Worm (Caenorhabditis elegans): ENCODE results near the gene psr-1.

psr-1 gene

DNA sequence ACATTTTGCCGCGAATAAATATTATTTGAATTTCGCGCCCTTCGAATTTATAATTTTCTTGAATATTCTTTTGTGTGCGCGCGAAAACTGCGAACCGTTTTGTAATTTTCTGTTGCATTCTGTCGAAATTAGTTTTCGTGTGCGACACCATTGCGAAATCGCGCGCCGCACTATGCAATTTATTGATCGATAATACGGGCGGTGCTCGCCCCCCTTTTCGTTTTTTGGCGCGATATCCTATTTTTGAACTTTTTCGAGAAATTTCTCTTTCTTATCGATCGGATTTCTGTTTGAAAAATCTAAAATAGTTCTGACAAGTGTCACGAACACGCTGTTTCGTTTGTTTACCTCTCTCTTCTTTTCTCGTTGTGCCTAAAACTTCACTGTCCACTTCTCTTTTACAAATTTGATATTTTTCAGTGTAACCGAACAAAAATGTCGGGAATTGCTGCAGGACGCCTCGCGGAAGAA, 2.4 kb upstream of the psr-1 start, which contains the start of gene ubc-9 (continued):
- TF ChIP-seq ama-1 (optimal IDR thresholded peaks at IDR 0.05), result no peak
- TF ChIP-seq fkh-10 (GFP tag; optimal IDR thresholded peaks at IDR 0.05), result no peak
- TF ChIP-seq Y116A8C.19 (tag; optimal IDR thresholded peaks at IDR 0.05; ENCODE audit: borderline replicate concordance), result no peak
- TF ChIP-seq ceh-8 (GFP tag; optimal IDR thresholded peaks at IDR 0.05), result no peak
- TF ChIP-seq rnt-1 (tag; optimal IDR thresholded peaks at IDR 0.05), result peak; percentile 62
- no peak for TF ChIP-seq mab-9 (GFP tag; IDR thresholded peaks at IDR 0.05)
- peak; percentile 74 to 76 for TF ChIP-seq lsy-2 (tag; optimal IDR thresholded peaks at IDR 0.05)
- peak; percentile 82 for TF ChIP-seq nhr-47 (tag; optimal IDR thresholded peaks at IDR 0.05)
- TF ChIP-seq egl-27 (tag; optimal IDR thresholded peaks at IDR 0.05), result no peak
- peak; percentile 88 for TF ChIP-seq nhr-71 (tag; optimal IDR thresholded peaks at IDR 0.05)
- no peak for TF ChIP-seq alr-1 (tag; optimal IDR thresholded peaks at IDR 0.05; ENCODE audit: borderline replicate concordance)
- no peak for TF ChIP-seq unc-98 (GFP tag; IDR thresholded peaks at IDR 0.05)
- TF ChIP-seq nhr-28 (tag; optimal IDR thresholded peaks at IDR 0.05), result no peak
- peak; percentile 22 for TF ChIP-seq irx-1 (tag; optimal IDR thresholded peaks at IDR 0.05)

ce11 chrIV:4652365-4652844, 657 bp upstream of the psr-1 start, which contains the start of gene F29B9.5:
Gene F29B9.5, plus strand, starts transcription at chrIV:4652415.
- TF ChIP-seq pqm-1 (tag; optimal IDR thresholded peaks at IDR 0.05), result no peak
- TF ChIP-seq rnt-1 (tag; optimal IDR thresholded peaks at IDR 0.05), result peak; percentile 18
- TF ChIP-seq ama-1 (optimal IDR thresholded peaks at IDR 0.05), result peak; percentile 61

DNA sequence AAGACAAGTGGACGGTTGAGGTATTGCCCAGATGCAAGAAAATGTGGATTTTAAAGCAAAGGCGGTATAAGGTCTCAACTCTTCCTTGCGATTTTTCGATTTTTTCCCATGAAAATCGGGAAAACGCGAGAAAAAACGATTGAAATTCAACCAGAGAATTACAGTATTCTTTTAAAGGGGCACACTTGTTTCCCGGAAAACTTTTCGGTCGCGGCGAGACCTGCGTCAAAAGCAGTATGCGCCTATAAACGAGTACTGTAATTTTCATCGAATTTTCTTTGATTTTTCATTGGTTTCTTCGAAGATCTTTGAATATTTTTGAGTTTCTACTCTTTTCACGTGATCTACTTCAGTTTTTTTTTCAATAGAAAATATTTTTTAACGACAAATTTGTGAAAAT, 646 bp downstream of the psr-1 start:
- TF ChIP-seq ama-1 (optimal IDR thresholded peaks at IDR 0.05) (no peak), ceh-82 (tag; optimal IDR thresholded peaks at IDR 0.05) (no peak), unc-86 (tag; optimal IDR thresholded peaks at IDR 0.05) (no peak), jun-1 (tag; optimal IDR thresholded peaks at IDR 0.05) (no peak), snpc-4 (tag; optimal IDR thresholded peaks at IDR 0.05) (no peak), elt-2 (tag; optimal IDR thresholded peaks at IDR 0.05) (no peak), ztf-4 (tag; optimal IDR thresholded peaks at IDR 0.05) (no peak), fkh-8 (tag; optimal IDR thresholded peaks at IDR 0.05) (no peak), lin-13 (GFP tag; optimal IDR thresholded peaks at IDR 0.05) (no peak), F16B12.6 (tag; optimal IDR thresholded peaks at IDR 0.05) (no peak), pqm-1 (tag; optimal IDR thresholded peaks at IDR 0.05) (no peak), fkh-10 (GFP tag; optimal IDR thresholded peaks at IDR 0.05) (no peak), fos-1 (tag; optimal IDR thresholded peaks at IDR 0.05) (no peak), efl-3 (GFP tag; optimal IDR thresholded peaks at IDR 0.05) (no peak), snu-23 (GFP tag; optimal IDR thresholded peaks at IDR 0.05) (no peak), egl-13 (tag; optimal IDR thresholded peaks at IDR 0.05) (no peak)

DNA sequence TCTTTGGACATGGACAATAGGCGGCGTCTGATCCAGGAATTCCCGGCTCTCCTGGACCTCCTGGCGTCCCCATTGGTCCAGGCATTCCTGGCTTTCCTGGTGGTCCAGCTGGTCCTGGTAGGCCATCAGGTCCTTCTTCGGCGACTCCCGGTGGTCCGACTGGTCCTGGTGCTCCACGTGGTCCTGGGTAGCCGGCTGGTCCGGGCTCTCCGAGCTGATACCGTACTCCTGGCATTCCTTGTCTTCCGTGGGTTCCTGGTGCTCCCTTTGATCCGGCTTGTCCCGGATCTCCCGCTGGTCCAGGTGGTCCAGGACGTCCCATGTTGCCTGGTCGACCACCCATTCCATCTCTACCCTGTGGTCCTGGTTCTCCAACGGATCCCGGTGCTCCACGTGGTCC, 2.9 kb downstream of the psr-1 start:
- TF ChIP-seq mef-2 (tag; optimal IDR thresholded peaks at IDR 0.05) (no peak), nhr-12 (tag; optimal IDR thresholded peaks at IDR 0.05) (no peak), mep-1 (tag; optimal IDR thresholded peaks at IDR 0.05) (no peak), mdl-1 (tag; optimal IDR thresholded peaks at IDR 0.05) (no peak), ces-1 (GFP tag; optimal IDR thresholded peaks at IDR 0.05) (no peak), lsy-2 (tag; optimal IDR thresholded peaks at IDR 0.05) (no peak), ceh-8 (GFP tag; optimal IDR thresholded peaks at IDR 0.05) (peak; percentile 19)

DNA sequence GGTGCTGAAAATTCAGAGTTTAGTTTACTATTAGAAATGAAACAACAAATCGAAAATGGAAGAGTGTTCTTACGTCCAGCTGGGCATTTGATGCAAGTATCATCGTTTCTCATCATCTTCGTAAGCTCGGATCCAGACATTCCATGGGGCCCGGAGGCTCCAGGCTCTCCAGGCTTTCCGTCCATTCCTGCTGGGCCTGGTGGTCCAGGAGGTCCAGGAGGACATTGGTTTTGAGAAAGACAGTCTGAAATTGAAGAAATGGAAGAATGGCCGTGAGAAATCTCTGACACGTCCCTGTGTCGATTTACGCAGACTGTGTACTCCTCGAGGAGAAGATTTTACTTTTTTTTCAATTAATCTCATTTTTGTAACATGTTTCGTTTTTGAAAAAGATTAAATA, 3.3 kb downstream of the psr-1 start:
- TF ChIP-seq elt-3 (tag; optimal IDR thresholded peaks at IDR 0.05) (no peak), egl-27 (tag; optimal IDR thresholded peaks at IDR 0.05) (no peak), unc-30 (tag; optimal IDR thresholded peaks at IDR 0.05) (no peak), dpl-1 (GFP tag; optimal IDR thresholded peaks at IDR 0.05) (no peak), sptf-1 (tag; optimal IDR thresholded peaks at IDR 0.05) (no peak), blmp-1 (tag; optimal IDR thresholded peaks at IDR 0.05) (no peak), efl-1 (optimal IDR thresholded peaks at IDR 0.05) (no peak), efl-1 (GFP tag; optimal IDR thresholded peaks at IDR 0.05 in 1 of 2) (peak in 1 of 2 experiments; percentile 67), dsc-1 (tag; optimal IDR thresholded peaks at IDR 0.05) (no peak)
